Worm (Caenorhabditis elegans) whole organism, mixed stage, embryonic: ENCODE results near the gene C29E4.14.
"Not testable (repeated sequence)": the region's sequence is repeated elsewhere in the genome, so short reads cannot be mapped to it uniquely, and the experiment has no call there.

Source experiments
- M03D4.4 ChIP-seq: sonication (generic microtip); optimal IDR thresholded peaks from 2 replicates; lab custom pipeline; 2017; ENCODE audit warnings: mild to moderate bottlenecking, missing genetic modification characterization, missing compliant biosample characterization
- blmp-1 ChIP-seq: fragments of 150-350 bp; optimal IDR thresholded peaks from 2 replicates; lab custom pipeline; 2014; ENCODE audit warnings: missing biosample characterization, missing genetic modification characterization
- ceh-83 ChIP-seq: fragments of 200-800 bp; sonication (Bioruptor generic); optimal IDR thresholded peaks from 2 replicates; lab custom pipeline; 2018; ENCODE audit warnings: mild to moderate bottlenecking, missing genetic modification characterization, missing compliant biosample characterization
- ces-1 ChIP-seq: fragments of 150-350 bp; optimal IDR thresholded peaks from 2 replicates; lab custom pipeline; 2014; ENCODE audit warnings: missing biosample characterization, missing genetic modification reagents, missing genetic modification characterization
- drap-1 ChIP-seq: fragments of 200-800 bp; sonication (Bioruptor generic); optimal IDR thresholded peaks from 3 replicates; lab custom pipeline; 2018; ENCODE audit warnings: mild to moderate bottlenecking, missing genetic modification characterization, missing compliant biosample characterization
- elt-1 ChIP-seq: sonication (generic microtip); optimal IDR thresholded peaks from 2 replicates; lab custom pipeline; 2017; ENCODE audit warnings: missing genetic modification characterization, mild to moderate bottlenecking, missing compliant biosample characterization, antibody characterized with exemption, moderate library complexity, borderline replicate concordance; ENCODE audit not compliant: insufficient read depth
- flh-1 ChIP-seq: fragments of 200-800 bp; sonication (Bioruptor generic); optimal IDR thresholded peaks from 2 replicates; lab custom pipeline; 2018; ENCODE audit warnings: mild to moderate bottlenecking, missing genetic modification characterization, moderate library complexity, missing compliant biosample characterization
- ham-2 ChIP-seq: fragments of 200-800 bp; sonication (Bioruptor generic); optimal IDR thresholded peaks from 2 replicates; lab custom pipeline; 2018; ENCODE audit warnings: mild to moderate bottlenecking, missing genetic modification characterization, missing compliant biosample characterization
- hlh-1 ChIP-seq: fragments of 150-350 bp; optimal IDR thresholded peaks from 2 replicates; lab custom pipeline; 2014; ENCODE audit warnings: missing biosample characterization, missing genetic modification reagents, missing genetic modification characterization
- mls-2 ChIP-seq: sonication (generic microtip); optimal IDR thresholded peaks from 2 replicates; lab custom pipeline; 2016; ENCODE audit warnings: mild to moderate bottlenecking, missing genetic modification characterization, moderate library complexity, missing compliant biosample characterization
- nhr-2 ChIP-seq: fragments of 150-350 bp; optimal IDR thresholded peaks from 2 replicates; lab custom pipeline; 2014; ENCODE audit warnings: missing biosample characterization, missing genetic modification characterization
- pha-4 ChIP-seq: fragments of 150-350 bp; optimal IDR thresholded peaks from 2 replicates; lab custom pipeline; 2018; ENCODE audit warnings: missing biosample characterization, missing genetic modification reagents, missing genetic modification characterization
- sem-2 ChIP-seq: fragments of 200-800 bp; sonication (Bioruptor generic); optimal IDR thresholded peaks from 2 replicates; lab custom pipeline; 2018; ENCODE audit warnings: mild to moderate bottlenecking, missing genetic modification characterization, missing compliant biosample characterization
- tbx-8 ChIP-seq: fragments of 200-800 bp; sonication (Bioruptor generic); optimal IDR thresholded peaks from 2 replicates; lab custom pipeline; 2018; ENCODE audit warnings: mild to moderate bottlenecking, missing genetic modification characterization, moderate library complexity, missing compliant biosample characterization
- unc-39 ChIP-seq: fragments of 150-350 bp; optimal IDR thresholded peaks from 2 replicates; lab custom pipeline; 2014; ENCODE audit warnings: missing biosample characterization, missing genetic modification characterization
- zip-8 ChIP-seq: fragments of 150-350 bp; optimal IDR thresholded peaks from 2 replicates; lab custom pipeline; 2014; ENCODE audit warnings: missing biosample characterization, missing genetic modification characterization
- ztf-11 ChIP-seq: fragments of 150-350 bp; optimal IDR thresholded peaks from 2 replicates; lab custom pipeline; 2014; ENCODE audit warnings: missing biosample characterization, missing genetic modification characterization

C29E4.14 gene

DNA sequence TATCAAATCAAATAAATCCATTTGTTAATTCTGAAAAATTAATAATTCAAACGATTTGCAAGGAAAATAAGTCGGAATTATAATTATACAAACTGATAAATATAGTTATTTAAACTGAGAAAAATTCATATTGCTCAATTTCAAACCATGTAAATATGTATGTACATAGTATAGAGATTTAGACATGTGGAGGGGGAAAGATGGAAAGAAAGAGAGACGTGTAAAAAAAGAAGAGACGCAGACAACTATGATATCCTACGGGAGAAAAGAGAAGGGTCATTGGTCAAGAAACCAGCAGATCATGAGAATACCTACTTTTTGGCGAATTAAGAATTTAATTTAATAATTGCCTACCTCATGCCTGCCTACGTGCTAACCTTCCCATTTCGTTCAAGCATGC is 38.2 kb downstream of the C29E4.14 start, which contains the start of gene C29E4.11:
Gene C29E4.11 (minus strand): TSS at position 30 of the 400 bp plus-strand sequence.
- TF ChIP-seq M03D4.4 (tag; lab: Kevin White, UChicago) = no peak
- peak; percentile 33 for TF ChIP-seq pha-4
- TF ChIP-seq ces-1 (GFP tag; lab: Kevin White, UChicago) = peak; percentile 42
- TF ChIP-seq drap-1 = no peak

ce11 chrIII:7958922-7959609 is 39.1 kb downstream of the C29E4.14 start, which contains the start of gene F54H12.10:
Gene F54H12.10 (minus strand): TSS chrIII:7958972.
- TF ChIP-seq ceh-83 (GFP tag; lab: Kevin White, UChicago); ztf-11; nhr-2 (tag; lab: Kevin White, UChicago): not testable (repeated sequence)

DNA sequence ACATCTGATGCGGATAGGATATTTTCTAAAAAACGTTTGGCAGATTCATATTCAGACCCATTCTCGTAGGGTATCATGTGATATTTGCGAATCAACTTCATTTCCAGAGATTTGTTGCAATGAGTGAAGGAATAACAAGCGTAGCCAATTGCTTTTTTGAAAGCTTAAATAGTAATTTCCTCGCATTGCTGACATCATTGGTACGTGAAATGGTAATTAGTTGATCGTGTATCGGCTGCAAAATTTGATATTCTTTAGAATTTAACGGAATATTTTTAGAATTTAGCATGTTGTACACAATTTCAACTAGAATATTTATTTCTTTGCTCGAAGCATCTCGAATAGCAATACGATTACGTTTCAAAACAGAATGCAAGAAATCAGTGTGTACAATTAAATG is 42.7 kb downstream of the C29E4.14 start, which contains the start of gene F54H12.4:
Gene F54H12.4 (minus strand): TSS at position 101 of the 400 bp plus-strand sequence.
- TF ChIP-seq hlh-1, unc-39, mls-2 (tag; lab: Kevin White, UChicago): not testable (repeated sequence)

- TF ChIP-seq drap-1; mls-2 (tag; lab: Kevin White, UChicago); zip-8: not testable (repeated sequence)
These were observed 44.4 kb downstream of the C29E4.14 start, which contains the start of gene F54H12.2 for ce11 chrIII:7964281-7964680. Gene F54H12.2 (plus strand): TSS chrIII:7964581.

DNA sequence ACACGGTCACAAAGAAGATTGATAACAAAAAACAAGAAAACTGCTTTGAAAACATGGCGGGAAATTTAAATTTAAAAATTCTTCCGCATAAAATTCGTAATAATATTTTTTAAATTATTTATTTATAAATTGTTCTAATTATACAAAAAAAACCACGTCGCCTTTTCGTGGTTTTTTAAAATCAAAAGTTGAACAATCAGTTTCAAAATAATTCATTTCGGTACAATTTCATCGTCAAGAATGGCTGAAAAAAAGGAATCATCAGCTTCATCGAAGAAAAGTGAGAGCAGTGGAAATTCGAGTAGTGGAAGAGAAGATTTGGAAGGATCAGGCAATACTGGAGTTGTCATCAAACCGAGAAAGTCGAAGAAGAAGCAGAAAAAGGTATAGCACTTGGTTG is 49.2 kb downstream of the C29E4.14 start, which contains the start of the genes F54H12.8 and F54H12.7:
Gene F54H12.8 (minus strand): TSS at position 101 of the 400 bp plus-strand sequence.
Gene F54H12.7 (plus strand): TSS at position 229 of the 400 bp plus-strand sequence.
- TF ChIP-seq tbx-8 (GFP tag; lab: Kevin White, UChicago) (no peak), elt-1 (tag; lab: Kevin White, UChicago) (no peak), pha-4 (no peak), blmp-1 (no peak), nhr-2 (tag; lab: Kevin White, UChicago) (no peak), flh-1 (GFP tag; lab: Kevin White, UChicago) (no peak), M03D4.4 (tag; lab: Kevin White, UChicago) (no peak), ham-2 (GFP tag; lab: Kevin White, UChicago) (no peak), ceh-83 (GFP tag; lab: Kevin White, UChicago) (no peak), mls-2 (tag; lab: Kevin White, UChicago) (no peak), unc-39 (tag; lab: Kevin White, UChicago) (no peak), sem-2 (no peak), hlh-1 (tag; lab: Kevin White, UChicago) (no peak)
